Worm (Caenorhabditis elegans): Measurements from ENCODE around the gene srh-61.

- no peak for TF ChIP-seq dve-1 (tag; optimal IDR thresholded peaks at IDR 0.05)
- no peak for TF ChIP-seq rnt-1 (tag; optimal IDR thresholded peaks at IDR 0.05)
- no peak for TF ChIP-seq ama-1 (optimal IDR thresholded peaks at IDR 0.05)
- no peak for TF ChIP-seq ztf-16 (tag; optimal IDR thresholded peaks at IDR 0.05)
Observed at ce11 chrII:12555579-12555978, 39.4 kb upstream of the srh-61 start, which contains the start of gene F49C5.11.

Measured in whole organism, late embryonic.